Worm (Caenorhabditis elegans) whole organism, L4/young adult: Measurements from ENCODE around the gene disl-2.

Experiments
- W03F9.2 ChIP-seq: fragments of 150-350 bp; optimal IDR thresholded peaks from 2 replicates; lab custom pipeline; 2014; ENCODE audit warnings: missing biosample characterization, missing genetic modification characterization
- dao-5 ChIP-seq: sonication (generic microtip); optimal IDR thresholded peaks from 2 replicates; lab custom pipeline; 2016; ENCODE audit warnings: missing genotype, missing genetic modification characterization, moderate library complexity, missing compliant biosample characterization
- him-1 ChIP-seq: sonication (generic microtip); optimal IDR thresholded peaks from 2 replicates; lab custom pipeline; 2016; ENCODE audit warnings: missing genotype, missing genetic modification reagents, missing genetic modification characterization, missing compliant biosample characterization

DNA sequence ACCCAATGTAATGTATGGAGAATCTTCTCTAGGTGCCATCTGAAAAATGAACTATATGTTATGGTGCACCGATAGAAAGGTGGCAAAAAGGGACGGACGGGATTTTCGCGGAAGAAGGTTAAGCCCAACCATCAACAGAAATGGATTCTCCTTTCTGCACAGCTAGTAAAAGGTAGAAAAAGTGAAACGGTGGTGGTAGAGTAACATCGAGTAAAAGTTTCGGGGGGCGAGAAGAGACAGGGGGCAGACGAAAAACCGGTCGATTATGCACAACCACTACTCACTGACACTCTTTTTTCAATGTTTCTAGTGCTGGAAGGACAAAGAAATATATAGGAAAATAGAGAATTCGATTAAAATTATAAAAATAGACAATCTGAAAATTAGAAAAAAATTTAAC lies 23.4 kb upstream of the disl-2 start:
- TF ChIP-seq dao-5 (tag; lab: Kevin White, UChicago) (no peak), him-1 (no peak), W03F9.2 (tag; lab: Kevin White, UChicago) (no peak)
